Worm (Caenorhabditis elegans): Measurements from ENCODE around the gene srt-70.
A peak's percentile ranks its signal among the peaks of the same experiment; 100 is the strongest.

The srt-70 gene

ce11 chrV:5257358-5257757 lies 2.0 kb downstream of the srt-70 start, which contains the start of gene srt-67 (continued):
- TF ChIP-seq die-1 (tag; optimal IDR thresholded peaks at IDR 0.05) = no peak
- TF ChIP-seq F10E7.11 (tag; optimal IDR thresholded peaks at IDR 0.05) = no peak
- TF ChIP-seq attf-3 (GFP tag; conservative IDR thresholded peaks at IDR 0.05) = no peak

- no peak for TF ChIP-seq ceh-79 (tag; optimal IDR thresholded peaks at IDR 0.05)
- TF ChIP-seq B0035.1 (tag; optimal IDR thresholded peaks at IDR 0.05) = no peak
- TF ChIP-seq aptf-2 (GFP tag; conservative IDR thresholded peaks at IDR 0.05) = no peak
These were observed 7.3 kb downstream of the srt-70 start, which contains the start of gene srt-68 for ce11 chrV:5252016-5252415. Gene srt-68 (minus strand): TSS chrV:5252116.

DNA sequence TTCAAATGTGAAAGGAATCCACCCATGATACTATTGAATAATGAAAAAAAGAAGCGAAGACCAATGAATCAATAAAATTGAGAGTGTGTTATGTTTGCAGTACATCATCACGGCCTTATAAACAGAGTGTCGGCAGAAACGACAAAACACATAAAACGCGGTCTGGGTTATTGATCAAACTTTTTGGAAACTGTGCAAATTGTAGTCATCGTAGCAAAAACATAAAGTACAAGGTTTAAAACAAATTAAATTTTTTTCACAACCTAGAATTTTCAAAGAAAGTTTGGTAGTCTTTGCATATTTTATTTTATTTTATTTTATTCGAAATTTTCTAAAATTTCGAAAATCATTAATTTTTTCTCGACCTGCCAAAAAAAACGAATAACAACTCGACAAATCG lies 16.3 kb downstream of the srt-70 start, which contains the start of gene cest-35.1:
Gene cest-35.1, minus strand, starts transcription at position 101 of the 400 bp plus-strand sequence.
- no peak for TF ChIP-seq bed-2 (GFP tag; IDR thresholded peaks at IDR 0.05)
- no peak for TF ChIP-seq ama-1 (optimal IDR thresholded peaks at IDR 0.05)
- TF ChIP-seq ama-1 (GFP tag; optimal IDR thresholded peaks at IDR 0.05) = no peak
- TF ChIP-seq rcor-1 (GFP tag; IDR thresholded peaks at IDR 0.05) = no peak
- no peak for TF ChIP-seq xnd-1 (tag; optimal IDR thresholded peaks at IDR 0.05)
- TF ChIP-seq nhr-27 (tag; optimal IDR thresholded peaks at IDR 0.05) = no peak

DNA sequence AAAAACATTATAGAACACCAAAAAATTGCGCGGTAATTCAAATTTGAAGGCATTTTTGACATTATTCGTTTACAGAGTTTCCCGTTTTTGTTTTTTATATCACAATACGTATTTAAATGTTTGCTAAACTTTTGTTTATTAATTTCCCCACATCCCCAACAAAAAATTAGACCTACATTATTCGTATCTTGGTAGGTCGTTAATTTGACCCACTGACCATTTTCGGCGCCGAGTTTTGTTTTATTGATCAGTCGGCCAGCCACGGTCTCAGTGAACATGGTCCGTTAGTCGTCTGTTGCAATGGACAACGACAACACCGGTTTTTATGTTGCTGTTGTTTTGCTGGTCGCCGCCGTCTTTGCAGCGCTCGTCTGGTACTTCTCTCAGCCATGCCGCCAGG lies 19.4 kb downstream of the srt-70 start, which contains the start of gene B0238.15:
Gene B0238.15, plus strand, starts transcription at position 301 of the 400 bp plus-strand sequence.
- TF ChIP-seq tbp1 (GFP tag; optimal IDR thresholded peaks at IDR 0.05) (no peak), madf-6 (GFP tag; IDR thresholded peaks at IDR 0.05) (peak; percentile 47), efl-1 (GFP tag; optimal IDR thresholded peaks at IDR 0.05) (peak; percentile 3)

ce11 chrV:5239404-5239803 lies 19.9 kb downstream of the srt-70 start, which contains the start of gene C52A10.3:
Gene C52A10.3 (minus strand): TSS chrV:5239504.
- TF ChIP-seq lsy-27 (tag; optimal IDR thresholded peaks at IDR 0.05; ENCODE audit: borderline replicate concordance, insufficient read depth) (no peak), nhr-27 (tag; optimal IDR thresholded peaks at IDR 0.05) (no peak), madf-6 (GFP tag; IDR thresholded peaks at IDR 0.05) (no peak), Y67H2A.10 (GFP tag; conservative IDR thresholded peaks at IDR 0.05) (no peak), lin-26 (GFP tag; IDR thresholded peaks at IDR 0.05) (no peak), D2030.7 (GFP tag; IDR thresholded peaks at IDR 0.05) (no peak), B0035.1 (tag; optimal IDR thresholded peaks at IDR 0.05) (no peak), F57C9.4 (tag; optimal IDR thresholded peaks at IDR 0.05) (no peak), ceh-58 (GFP tag; IDR thresholded peaks at IDR 0.05) (no peak), zim-3 (tag; optimal IDR thresholded peaks at IDR 0.05) (no peak), ztf-26 (tag; optimal IDR thresholded peaks at IDR 0.05) (no peak), gei-17 (GFP tag; optimal IDR thresholded peaks at IDR 0.05) (no peak), attf-3 (GFP tag; conservative IDR thresholded peaks at IDR 0.05) (no peak)

DNA sequence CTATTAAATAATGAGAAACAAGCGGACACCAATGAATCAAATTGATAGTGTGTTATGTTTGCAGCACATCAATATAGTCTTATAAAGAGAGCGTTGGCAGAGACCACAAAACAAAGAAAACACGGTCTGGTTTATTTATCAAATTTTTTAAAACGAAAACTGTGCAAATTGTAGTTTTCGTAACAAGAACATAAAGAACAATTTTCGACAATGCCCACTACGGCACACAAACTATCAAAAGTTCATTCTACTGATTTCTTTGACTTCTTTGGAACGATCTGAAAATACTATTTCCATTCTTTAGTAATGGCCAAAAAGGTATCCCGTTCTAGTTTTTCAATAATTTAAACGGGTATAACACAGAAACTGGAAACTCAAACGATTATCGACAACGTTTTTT lies 22.2 kb downstream of the srt-70 start, which contains the start of gene cest-35.2:
Gene cest-35.2, minus strand, starts transcription at position 101 of the 400 bp plus-strand sequence.
- no peak for TF ChIP-seq nhr-90 (tag; optimal IDR thresholded peaks at IDR 0.05)
- no peak for TF ChIP-seq ZK185.1 (tag; optimal IDR thresholded peaks at IDR 0.05; ENCODE audit: poor library complexity, severe bottlenecking)
- no peak for TF ChIP-seq egl-44 (GFP tag; IDR thresholded peaks at IDR 0.05)
- no peak for TF ChIP-seq madf-6 (GFP tag; IDR thresholded peaks at IDR 0.05)
- TF ChIP-seq Y79H2A.3 (GFP tag; conservative IDR thresholded peaks at IDR 0.05) = no peak
- no peak for TF ChIP-seq nfyb-1 (GFP tag; IDR thresholded peaks at IDR 0.05)
- no peak for TF ChIP-seq akir-1 (GFP tag; optimal IDR thresholded peaks at IDR 0.05)
- no peak for TF ChIP-seq lag-1 (GFP tag; IDR thresholded peaks at IDR 0.05)
- no peak for TF ChIP-seq lin-40 (tag; optimal IDR thresholded peaks at IDR 0.05)

Data from whole organism, young adult.